Worm (Caenorhabditis elegans): ENCODE results near the gene papl-1.
A peak's percentile ranks its signal among the peaks of the same experiment; 100 is the strongest.

ce11 chrV:12795196-12795595 lies 35.6 kb upstream of the papl-1 start, which contains the start of gene ugt-4:
- peak; percentile 67 for TF ChIP-seq dve-1 (tag; optimal IDR thresholded peaks at IDR 0.05; ENCODE audit: insufficient read depth)
- TF ChIP-seq vab-7 (GFP tag; IDR thresholded peaks at IDR 0.05), result no peak
- TF ChIP-seq nhr-11 (tag; optimal IDR thresholded peaks at IDR 0.05), result no peak
- TF ChIP-seq lin-1 (GFP tag; IDR thresholded peaks at IDR 0.05), result no peak
- no peak for TF ChIP-seq mxl-2 (GFP tag; conservative IDR thresholded peaks at IDR 0.05)
- TF ChIP-seq pha-4 (GFP tag; IDR thresholded peaks at IDR 0.05), result no peak
- no peak for TF ChIP-seq pha-4 (tag; optimal IDR thresholded peaks at IDR 0.05)
- TF ChIP-seq fkh-10 (GFP tag; optimal IDR thresholded peaks at IDR 0.05), result no peak
- TF ChIP-seq mdl-1 (tag; optimal IDR thresholded peaks at IDR 0.05), result no peak
- TF ChIP-seq T26A8.4 (GFP tag; IDR thresholded peaks at IDR 0.05), result no peak
- peak in 1 of 2 experiments; percentile 80 for TF ChIP-seq unc-62 (GFP tag; optimal IDR thresholded peaks at IDR 0.05 in 1 of 2)
- no peak for TF ChIP-seq unc-62 (tag; optimal IDR thresholded peaks at IDR 0.05)
- TF ChIP-seq ZK546.5 (tag; optimal IDR thresholded peaks at IDR 0.05), result no peak
- TF ChIP-seq ztf-11 (tag; optimal IDR thresholded peaks at IDR 0.05), result no peak
- TF ChIP-seq lir-3 (tag; optimal IDR thresholded peaks at IDR 0.05), result no peak
